Worm (Caenorhabditis elegans): ENCODE data around the gene F10D7.10.
A peak's percentile ranks its signal among the peaks of the same experiment; 100 is the strongest.

The F10D7.10 gene

DNA sequence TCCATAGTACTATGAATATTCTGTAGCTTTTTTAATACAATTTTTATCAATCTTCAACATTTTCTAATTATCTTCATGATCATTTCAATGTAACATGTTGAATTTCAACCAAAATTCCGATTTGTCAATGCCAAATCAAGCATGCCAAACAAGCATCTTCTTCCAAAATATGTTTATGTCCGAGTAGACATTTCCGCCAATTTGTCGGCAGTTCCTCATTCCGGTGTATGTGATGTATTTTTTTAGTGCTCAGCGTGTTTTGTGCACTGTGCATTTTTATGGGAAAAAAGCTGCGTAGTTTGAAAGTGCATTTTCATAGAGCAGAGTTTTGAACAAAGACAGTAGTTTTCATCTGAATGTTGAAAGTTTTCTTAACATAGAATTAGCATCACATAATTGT is 30.2 kb downstream of the F10D7.10 start:
- TF ChIP-seq nhr-23 (tag; optimal IDR thresholded peaks at IDR 0.05) = no peak
- TF ChIP-seq elt-1 (tag; optimal IDR thresholded peaks at IDR 0.05) = no peak
- no peak for TF ChIP-seq elt-3 (tag; optimal IDR thresholded peaks at IDR 0.05)
- no peak for TF ChIP-seq nhr-11 (tag; optimal IDR thresholded peaks at IDR 0.05)
- no peak for TF ChIP-seq fkh-10 (GFP tag; optimal IDR thresholded peaks at IDR 0.05)
- TF ChIP-seq egl-27 (tag; optimal IDR thresholded peaks at IDR 0.05) = no peak
- no peak for TF ChIP-seq nhr-28 (tag; optimal IDR thresholded peaks at IDR 0.05)

DNA sequence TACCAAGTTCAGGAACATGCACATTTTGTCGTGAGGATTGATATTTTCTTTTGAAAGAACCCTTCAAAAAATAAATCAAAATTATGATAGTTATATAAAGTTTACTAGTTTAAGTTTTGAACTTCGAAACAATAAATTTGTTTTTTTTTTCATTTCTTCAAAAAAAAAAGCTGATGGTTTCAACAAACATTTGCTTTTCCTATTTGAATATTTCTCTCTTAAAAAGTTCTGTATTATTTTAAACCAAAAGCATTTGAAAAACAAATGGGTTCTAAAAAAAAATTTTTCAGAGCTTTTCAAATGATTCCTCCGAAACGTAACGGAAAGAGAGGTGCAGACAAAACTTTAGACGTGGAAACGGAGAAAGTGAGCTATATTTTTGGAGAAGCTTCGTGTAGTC is 39.1 kb downstream of the F10D7.10 start, which contains the start of gene C53C11.1:
C53C11.1 (plus strand) TSS at position 301 of the 400 bp plus-strand sequence.
- TF ChIP-seq nhr-28 (tag; optimal IDR thresholded peaks at IDR 0.05) = no peak
- no peak for TF ChIP-seq ceh-82 (tag; optimal IDR thresholded peaks at IDR 0.05)
- TF ChIP-seq daf-12 (tag; optimal IDR thresholded peaks at IDR 0.05) = no peak
- TF ChIP-seq ceh-9 (tag; optimal IDR thresholded peaks at IDR 0.05) = no peak
- TF ChIP-seq nhr-67 (tag; optimal IDR thresholded peaks at IDR 0.05) = no peak
- no peak for TF ChIP-seq mml-1 (tag; optimal IDR thresholded peaks at IDR 0.05)
- TF ChIP-seq fkh-10 (GFP tag; optimal IDR thresholded peaks at IDR 0.05) = no peak
- TF ChIP-seq ztf-11 (tag; optimal IDR thresholded peaks at IDR 0.05) = no peak
- TF ChIP-seq hmg-11 (tag; optimal IDR thresholded peaks at IDR 0.05) = no peak
- no peak for TF ChIP-seq eor-1 (tag; optimal IDR thresholded peaks at IDR 0.05)

DNA sequence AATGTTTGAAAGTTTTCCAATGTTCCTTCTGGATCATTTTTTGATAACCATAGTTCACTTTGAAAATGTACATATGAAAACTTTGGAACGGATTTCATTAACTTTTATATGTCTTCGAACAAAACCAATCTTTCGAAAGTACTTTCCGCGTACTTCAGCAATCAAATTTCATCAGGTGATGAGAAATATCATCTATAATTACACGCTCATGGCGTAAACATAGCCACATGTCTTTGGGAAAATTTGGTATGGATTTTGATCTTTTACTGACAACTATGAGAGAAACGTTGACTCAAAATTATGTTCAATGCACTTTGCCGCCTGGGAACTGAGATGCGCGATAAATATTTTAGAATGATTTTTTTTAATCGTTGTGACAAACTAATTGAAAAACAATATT is 40.6 kb downstream of the F10D7.10 start:
- TF ChIP-seq jun-1 (tag; optimal IDR thresholded peaks at IDR 0.05) (no peak), ztf-11 (tag; optimal IDR thresholded peaks at IDR 0.05) (no peak), pqm-1 (tag; optimal IDR thresholded peaks at IDR 0.05) (no peak), unc-39 (tag; optimal IDR thresholded peaks at IDR 0.05) (no peak), unc-62 (GFP tag; optimal IDR thresholded peaks at IDR 0.05) (no peak), sea-2 (GFP tag; optimal IDR thresholded peaks at IDR 0.05) (no peak)

DNA sequence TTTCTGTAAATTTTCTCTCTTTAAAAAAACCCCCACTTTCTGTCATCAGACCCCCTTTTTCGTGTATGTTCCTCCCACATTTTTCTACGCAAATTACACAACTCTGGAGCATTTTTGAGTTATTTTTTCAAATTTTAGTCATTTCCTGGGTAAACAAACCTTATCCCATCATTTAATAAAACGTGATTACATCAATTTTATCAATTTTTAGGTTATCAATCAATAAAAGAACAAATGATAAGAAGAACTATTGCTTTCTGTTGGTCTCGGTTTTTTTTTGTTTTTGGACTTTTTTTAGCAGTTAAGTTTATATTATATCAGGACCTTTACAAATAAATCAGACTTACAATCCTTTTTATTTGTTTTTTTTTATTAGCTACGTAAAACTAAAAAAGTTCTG is 43.2 kb downstream of the F10D7.10 start, which contains the start of gene C53C11.2:
C53C11.2 (plus strand) TSS at position 284 of the 400 bp plus-strand sequence.
- TF ChIP-seq nfya-1 (tag; optimal IDR thresholded peaks at IDR 0.05; ENCODE audit: insufficient read depth) (no peak), elt-2 (tag; optimal IDR thresholded peaks at IDR 0.05) (peak; percentile 68), nhr-11 (tag; optimal IDR thresholded peaks at IDR 0.05) (no peak), nhr-28 (tag; optimal IDR thresholded peaks at IDR 0.05) (no peak), pha-4 (tag; optimal IDR thresholded peaks at IDR 0.05) (peak; percentile 25), nhr-43 (tag; optimal IDR thresholded peaks at IDR 0.05; ENCODE audit: poor library complexity, severe bottlenecking) (no peak), skn-1 (tag; optimal IDR thresholded peaks at IDR 0.05) (no peak), lsy-12 (tag; optimal IDR thresholded peaks at IDR 0.05) (no peak), ztf-4 (tag; optimal IDR thresholded peaks at IDR 0.05) (no peak), egl-27 (tag; optimal IDR thresholded peaks at IDR 0.05) (no peak), fos-1 (tag; optimal IDR thresholded peaks at IDR 0.05) (no peak), fkh-2 (tag; optimal IDR thresholded peaks at IDR 0.05) (no peak), aly-2 (tag; optimal IDR thresholded peaks at IDR 0.05) (no peak), elt-3 (tag; optimal IDR thresholded peaks at IDR 0.05) (no peak), pqm-1 (tag; optimal IDR thresholded peaks at IDR 0.05) (peak; percentile 62), nhr-237 (tag; optimal IDR thresholded peaks at IDR 0.05) (no peak), nhr-23 (tag; optimal IDR thresholded peaks at IDR 0.05) (no peak), ama-1 (optimal IDR thresholded peaks at IDR 0.05) (no peak)

DNA sequence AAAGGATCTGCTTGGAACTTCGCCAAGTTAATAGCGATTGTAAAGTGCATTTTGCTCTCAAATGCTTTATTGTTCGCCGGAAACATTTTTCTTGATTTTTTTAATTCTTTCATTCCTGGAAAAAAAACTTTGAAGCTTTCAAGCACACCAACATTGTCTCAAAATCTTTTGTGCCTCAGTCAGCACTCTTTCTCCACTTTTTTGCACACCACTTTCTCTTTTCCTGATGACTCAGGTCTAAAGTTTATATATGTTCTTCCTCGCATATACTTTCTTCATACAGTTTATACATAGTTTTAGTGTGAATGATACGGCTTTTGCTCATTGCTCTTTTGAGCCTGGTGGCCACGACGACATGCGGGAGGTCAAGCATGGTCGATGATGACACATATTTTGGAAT is 45.8 kb downstream of the F10D7.10 start, which contains the start of gene C53C11.5:
C53C11.5 (plus strand) TSS at position 301 of the 400 bp plus-strand sequence.
- TF ChIP-seq snpc-4 (tag; optimal IDR thresholded peaks at IDR 0.05) (no peak), nhr-43 (tag; optimal IDR thresholded peaks at IDR 0.05; ENCODE audit: poor library complexity, severe bottlenecking) (no peak), elt-2 (tag; optimal IDR thresholded peaks at IDR 0.05) (no peak), nhr-67 (tag; optimal IDR thresholded peaks at IDR 0.05) (no peak), nhr-23 (tag; optimal IDR thresholded peaks at IDR 0.05) (no peak), mml-1 (tag; optimal IDR thresholded peaks at IDR 0.05) (no peak), daf-12 (tag; optimal IDR thresholded peaks at IDR 0.05) (no peak), tbx-2 (tag; optimal IDR thresholded peaks at IDR 0.05) (no peak)

Measured in whole organism, L3 larva.